Fruit fly (Drosophila melanogaster) whole organism, embryonic: ENCODE measurements around the gene gro.

ENCODE experiments used
- BtbVII ChIP-seq: fragments of 200-800 bp; sonication (Bioruptor generic); optimal IDR thresholded peaks from 3 replicates; lab custom pipeline; 2017; ENCODE audit warnings: missing biosample characterization, mild to moderate bottlenecking, missing genetic modification characterization
- CG12104 ChIP-seq: fragments of 200-800 bp; sonication (Bioruptor generic); optimal IDR thresholded peaks from 3 replicates; lab custom pipeline; 2016; ENCODE audit warnings: missing biosample characterization, missing genetic modification characterization
- CG12236 ChIP-seq: fragments of 200-800 bp; sonication (Bioruptor generic); optimal IDR thresholded peaks from 2 replicates; lab custom pipeline; 2016; ENCODE audit warnings: missing biosample characterization, missing genetic modification characterization
- CG1603 ChIP-seq: fragments of 200-800 bp; sonication (Bioruptor generic); optimal IDR thresholded peaks from 2 replicates; lab custom pipeline; 2019; ENCODE audit warnings: missing biosample characterization, mild to moderate bottlenecking, missing genetic modification characterization, moderate library complexity
- CG16863 ChIP-seq: fragments of 200-800 bp; sonication (Bioruptor generic); optimal IDR thresholded peaks from 3 replicates; lab custom pipeline; 2016; ENCODE audit warnings: missing biosample characterization, missing genetic modification characterization
- CG17912 ChIP-seq: fragments of 200-800 bp; sonication (Bioruptor generic); optimal IDR thresholded peaks from 2 replicates; lab custom pipeline; 2018; ENCODE audit warnings: missing biosample characterization, mild to moderate bottlenecking, missing genetic modification characterization
- CG18599 ChIP-seq: fragments of 200-800 bp; sonication (Bioruptor generic); optimal IDR thresholded peaks from 3 replicates; lab custom pipeline; 2017; ENCODE audit warnings: missing biosample characterization, missing genetic modification characterization, mild to moderate bottlenecking, moderate library complexity, missing genetic modification reagents
- CG32772 ChIP-seq: fragments of 200-800 bp; sonication (Bioruptor generic); IDR thresholded peaks from 2 replicates; pipeline ENCODE4 v1.3.6; 2022; ENCODE audit warnings: missing biosample characterization, missing genetic modification characterization
- CG4360 ChIP-seq: fragments of 200-800 bp; sonication (Bioruptor generic); IDR thresholded peaks from 2 replicates; pipeline ENCODE4 v1.3.6; 2022; ENCODE audit warnings: missing biosample characterization, missing genetic modification characterization
- CG6654 ChIP-seq: fragments of 200-800 bp; sonication (Bioruptor generic); optimal IDR thresholded peaks from 2 replicates; lab custom pipeline; 2017; ENCODE audit warnings: missing biosample characterization, mild to moderate bottlenecking, missing genetic modification characterization
- CG6854 ChIP-seq: fragments of 200-800 bp; sonication (Bioruptor generic); optimal IDR thresholded peaks from 3 replicates; lab custom pipeline; 2017; ENCODE audit warnings: missing biosample characterization, mild to moderate bottlenecking, missing genetic modification characterization
- CG7745 ChIP-seq: fragments of 200-800 bp; sonication (Bioruptor generic); optimal IDR thresholded peaks from 2 replicates; lab custom pipeline; 2018; ENCODE audit warnings: missing biosample characterization, mild to moderate bottlenecking, missing genetic modification characterization, moderate library complexity
- CG7963 ChIP-seq: fragments of 200-800 bp; sonication (Bioruptor generic); IDR thresholded peaks from 3 replicates; pipeline ENCODE4 v1.3.6; 2022; ENCODE audit warnings: missing biosample characterization, missing genetic modification characterization; ENCODE audit not compliant: partially characterized antibody
- CG8281 ChIP-seq: fragments of 200-800 bp; sonication (Bioruptor generic); optimal IDR thresholded peaks from 2 replicates; lab custom pipeline; 2018; ENCODE audit warnings: missing biosample characterization, mild to moderate bottlenecking, missing genetic modification characterization, moderate library complexity
- CG8924 ChIP-seq: fragments of 200-800 bp; optimal IDR thresholded peaks from 3 replicates; lab custom pipeline; 2019; ENCODE audit warnings: missing biosample characterization, mild to moderate bottlenecking, missing genetic modification characterization, moderate library complexity
- D ChIP-seq, 2 experiments: fragments of 200-800 bp in 1 of 2; fragments of >200 bp in 1 of 2; sonication (Bioruptor generic) in 1 of 2; optimal IDR thresholded peaks; 2 replicates in 1 of 2; 3 replicates in 1 of 2; lab custom pipeline; 2017; ENCODE audit warnings: mild to moderate bottlenecking in 1 of 2, missing biosample characterization in 1 of 2, missing genetic modification characterization in 1 of 2, missing genetic modification reagents in 1 of 2
- D19B ChIP-seq: fragments of 200-800 bp; sonication (Bioruptor generic); optimal IDR thresholded peaks from 2 replicates; lab custom pipeline; 2017; ENCODE audit warnings: missing biosample characterization, mild to moderate bottlenecking, missing genetic modification characterization
- Deaf1 ChIP-seq: fragments of 200-800 bp; optimal IDR thresholded peaks from 3 replicates; lab custom pipeline; 2019; ENCODE audit warnings: missing biosample characterization, mild to moderate bottlenecking, missing genetic modification characterization, moderate library complexity
- E2f1 ChIP-seq: fragments of 200-800 bp; sonication (Bioruptor generic); IDR thresholded peaks from 2 replicates; pipeline ENCODE4 v1.3.6; 2022; ENCODE audit warnings: missing biosample characterization, missing genetic modification characterization
- Ets65A ChIP-seq: fragments of 200-800 bp; sonication (Bioruptor generic); peaks from one replicate; lab custom pipeline; 2016; ENCODE audit warnings: missing biosample characterization, missing genetic modification characterization
- H15 ChIP-seq: fragments of 200-800 bp; sonication (Bioruptor generic); IDR thresholded peaks from 3 replicates; pipeline ENCODE4 v1.3.6; 2022; ENCODE audit warnings: missing biosample characterization, missing genetic modification characterization
- HLHmδ ChIP-seq: fragments of 200-800 bp; sonication (Bioruptor generic); optimal IDR thresholded peaks from 2 replicates; lab custom pipeline; 2018; ENCODE audit warnings: missing biosample characterization, mild to moderate bottlenecking, missing genetic modification characterization, moderate library complexity
- Hey ChIP-seq: fragments of 200-800 bp; sonication (Bioruptor generic); optimal IDR thresholded peaks from 3 replicates; lab custom pipeline; 2018; ENCODE audit warnings: missing biosample characterization, mild to moderate bottlenecking, missing genetic modification characterization
- Med ChIP-seq: fragments of 200-800 bp; sonication (Bioruptor generic); peaks from one replicate; lab custom pipeline; 2016; ENCODE audit warnings: missing biosample characterization, missing genetic modification characterization, mild to moderate bottlenecking, inconsistent platforms, moderate library complexity
- Sox100B ChIP-seq: fragments of 200-800 bp; sonication (Bioruptor generic); optimal IDR thresholded peaks from 3 replicates; lab custom pipeline; 2018; ENCODE audit warnings: missing biosample characterization, mild to moderate bottlenecking, missing genetic modification characterization
- Xbp1 ChIP-seq: fragments of 200-800 bp; sonication (Bioruptor generic); optimal IDR thresholded peaks from 3 replicates; lab custom pipeline; 2016; ENCODE audit warnings: missing biosample characterization, mild to moderate bottlenecking, missing genetic modification characterization
- YL-1 ChIP-seq: fragments of 200-800 bp; sonication (Bioruptor generic); optimal IDR thresholded peaks from 3 replicates; lab custom pipeline; 2017; ENCODE audit warnings: missing biosample characterization, mild to moderate bottlenecking, missing genetic modification characterization
- abd-A ChIP-seq: fragments of 200-800 bp; sonication (Bioruptor generic); optimal IDR thresholded peaks from 3 replicates; lab custom pipeline; 2019; ENCODE audit warnings: missing biosample characterization, mild to moderate bottlenecking, missing genetic modification characterization, moderate library complexity
- ac ChIP-seq: fragments of 200-800 bp; sonication (Bioruptor generic); optimal IDR thresholded peaks from 3 replicates; lab custom pipeline; 2017; ENCODE audit warnings: missing biosample characterization, mild to moderate bottlenecking, missing genetic modification characterization
- bowl ChIP-seq: fragments of 200-800 bp; sonication (Bioruptor generic); IDR thresholded peaks from 2 replicates; pipeline ENCODE4 v1.3.6; 2022; ENCODE audit warnings: missing biosample characterization, missing genetic modification characterization
- cg ChIP-seq: fragments of 200-800 bp; sonication (Bioruptor generic); optimal IDR thresholded peaks from 3 replicates; lab custom pipeline; 2019; ENCODE audit warnings: missing biosample characterization, mild to moderate bottlenecking, missing genetic modification characterization, moderate library complexity
- chif ChIP-seq, 2 experiments: fragments of 200-800 bp; sonication (Bioruptor generic); optimal IDR thresholded peaks; 3 replicates each; lab custom pipeline; 2016; ENCODE audit warnings: missing biosample characterization in 2 of 2, missing genetic modification characterization in 2 of 2
- dysf ChIP-seq: fragments of 200-800 bp; sonication (Bioruptor generic); IDR thresholded peaks from 3 replicates; pipeline ENCODE4 v1.3.6; 2022; ENCODE audit warnings: missing biosample characterization, missing genetic modification characterization
- emc ChIP-seq: fragments of 200-800 bp; sonication (Bioruptor generic); optimal IDR thresholded peaks from 2 replicates; lab custom pipeline; 2016; ENCODE audit warnings: missing biosample characterization, missing genetic modification characterization
- ems ChIP-seq: fragments of 200-800 bp; sonication (Bioruptor generic); optimal IDR thresholded peaks from 3 replicates; lab custom pipeline; 2016; ENCODE audit warnings: missing biosample characterization, missing genetic modification characterization
- grau ChIP-seq: fragments of 200-800 bp; optimal IDR thresholded peaks from 3 replicates; lab custom pipeline; 2019; ENCODE audit warnings: missing biosample characterization, mild to moderate bottlenecking, missing genetic modification characterization, moderate library complexity
- grn ChIP-seq: fragments of 200-800 bp; sonication (Bioruptor generic); optimal IDR thresholded peaks from 3 replicates; lab custom pipeline; 2017; ENCODE audit warnings: missing biosample characterization, missing genetic modification characterization
- gsb-n ChIP-seq: fragments of 200-800 bp; sonication (Bioruptor generic); optimal IDR thresholded peaks from 3 replicates; lab custom pipeline; 2018; ENCODE audit warnings: missing biosample characterization, mild to moderate bottlenecking, missing genetic modification characterization
- kah ChIP-seq: fragments of 200-800 bp; sonication (Bioruptor generic); optimal IDR thresholded peaks from 2 replicates; lab custom pipeline; 2018; ENCODE audit warnings: missing biosample characterization, mild to moderate bottlenecking, missing genetic modification characterization
- nerfin-1 ChIP-seq: fragments of 200-800 bp; sonication (Bioruptor generic); optimal IDR thresholded peaks from 3 replicates; lab custom pipeline; 2019; ENCODE audit warnings: missing biosample characterization, mild to moderate bottlenecking, missing genetic modification characterization, moderate library complexity
- oc ChIP-seq: fragments of 200-800 bp; sonication (Bioruptor generic); optimal IDR thresholded peaks from 2 replicates; lab custom pipeline; 2018; ENCODE audit warnings: missing biosample characterization, mild to moderate bottlenecking, missing genetic modification characterization, moderate library complexity
- pros ChIP-seq: fragments of 200-800 bp; sonication (Bioruptor generic); optimal IDR thresholded peaks from 3 replicates; lab custom pipeline; 2019; ENCODE audit warnings: missing biosample characterization, mild to moderate bottlenecking, missing genetic modification characterization, moderate library complexity
- sc ChIP-seq, 3 experiments: fragments of >200 bp in 2 of 3; fragments of 200-800 bp in 1 of 3; sonication (Bioruptor generic) in 1 of 3; optimal IDR thresholded peaks; 2 replicates in 2 of 3; 3 replicates in 1 of 3; lab custom pipeline; 2017; ENCODE audit warnings: mild to moderate bottlenecking in 1 of 3, missing biosample characterization in 1 of 3, missing genetic modification characterization in 1 of 3, missing genetic modification reagents in 1 of 3
- sqz ChIP-seq: fragments of 200-800 bp; sonication (Bioruptor generic); optimal IDR thresholded peaks from 3 replicates; lab custom pipeline; 2018; ENCODE audit warnings: missing biosample characterization, mild to moderate bottlenecking, missing genetic modification characterization
- tna ChIP-seq: fragments of 200-800 bp; sonication (Bioruptor generic); IDR thresholded peaks from 2 replicates; pipeline ENCODE4 v1.3.6; 2022; ENCODE audit warnings: missing biosample characterization, missing genetic modification characterization; ENCODE audit not compliant: partially characterized antibody
- twi ChIP-seq: fragments of 200-800 bp; optimal IDR thresholded peaks from 2 replicates; lab custom pipeline; 2019; ENCODE audit warnings: missing biosample characterization, mild to moderate bottlenecking, missing genetic modification characterization, moderate library complexity

gro gene

dm6 chr3R:26032611-26033001 lies 8.9 kb upstream of the gro start (continued):
- no peak for TF ChIP-seq CG1603 (tag; lab: Kevin White, UChicago)
- TF ChIP-seq nerfin-1 (tag; lab: Kevin White, UChicago), result no peak

- TF ChIP-seq Hey (tag; lab: Kevin White, UChicago) (peak; percentile 63), D (optimal IDR thresholded peaks at IDR 0.05; lab: Kevin White, UChicago) (peak; percentile 66), D (GFP tag; optimal IDR thresholded peaks at IDR 0.05; lab: Kevin White, UChicago) (no peak), pros (GFP tag; lab: Kevin White, UChicago) (peak; percentile 92), grn (no peak), CG16863 (no peak), CG7963 (GFP tag; lab: Robert Waterston, UW) (peak; percentile 40; the same call in 1 of the 3 replicates), CG18599 (no peak), HLHmδ (GFP tag; lab: Kevin White, UChicago) (peak; percentile 62), CG8281 (tag; lab: Kevin White, UChicago) (peak; percentile 7), H15 (GFP tag; lab: Robert Waterston, UW) (no peak), Sox100B (GFP tag; lab: Kevin White, UChicago) (no peak), CG32772 (GFP tag; lab: Robert Waterston, UW) (0 out of 2 replicates have a peak, but pooled peaks have one; percentile 15), kah (GFP tag; lab: Kevin White, UChicago) (peak; percentile 60), CG6854 (GFP tag; lab: Kevin White, UChicago) (no peak), CG4360 (GFP tag; lab: Robert Waterston, UW) (peak; percentile 91), sc (optimal IDR thresholded peaks at IDR 0.05; lab: Kevin White, UChicago) (no peak), sc (GFP tag; optimal IDR thresholded peaks at IDR 0.05; lab: Kevin White, UChicago) (peak; percentile 15), tna (GFP tag; lab: Robert Waterston, UW) (no peak), cg (GFP tag; lab: Kevin White, UChicago) (peak; percentile 51), sqz (GFP tag; lab: Kevin White, UChicago) (peak; percentile 67), chif (GFP tag; optimal IDR thresholded peaks at IDR 0.05; lab: Kevin White, UChicago) (no peak), CG7745 (peak; percentile 25), bowl (GFP tag; lab: Robert Waterston, UW) (no peak), Xbp1 (GFP tag; lab: Kevin White, UChicago) (no peak), ac (GFP tag; lab: Kevin White, UChicago) (peak; percentile 82), CG12236 (GFP tag; lab: Kevin White, UChicago) (no peak), E2f1 (no peak), YL-1 (GFP tag; lab: Kevin White, UChicago) (no peak), gsb-n (tag; lab: Kevin White, UChicago) (peak; percentile 56), ems (GFP tag; lab: Kevin White, UChicago) (no peak), CG17912 (no peak), twi (tag; lab: Kevin White, UChicago) (peak; percentile 85), CG8924 (tag; lab: Kevin White, UChicago) (peak; percentile 77), abd-A (tag; lab: Kevin White, UChicago) (peak; percentile 17), Med (peak; percentile 25), CG6654 (no peak), BtbVII (no peak), nerfin-1 (tag; lab: Kevin White, UChicago) (peak; percentile 27), D19B (GFP tag; lab: Kevin White, UChicago) (no peak), Ets65A (GFP tag; lab: Kevin White, UChicago) (peak; percentile 57), dysf (GFP tag; lab: Robert Waterston, UW) (peak; percentile 38; the same call in 1 of the 3 replicates), CG12104 (no peak), oc (tag; lab: Kevin White, UChicago) (peak; percentile 1), emc (no peak), Deaf1 (tag; lab: Kevin White, UChicago) (peak; percentile 38), grau (no peak)
These were observed 6.7 kb upstream of the gro start for dm6 chr3R:26034643-26035368.
